Worm (Caenorhabditis elegans) whole organism, early embryonic: ENCODE data around the gene cutl-29.

Source experiments
- F13C5.2 ChIP-seq: sonication (generic microtip); optimal IDR thresholded peaks from 2 replicates; lab custom pipeline; 2017; ENCODE audit warnings: mild to moderate bottlenecking, missing genetic modification characterization, inconsistent platforms, missing compliant biosample characterization
- ama-1 ChIP-seq: fragments of 150-350 bp; optimal IDR thresholded peaks from 2 replicates; lab custom pipeline; 2014
- ceh-36 ChIP-seq: sonication (generic microtip); optimal IDR thresholded peaks from 2 replicates; lab custom pipeline; 2016; ENCODE audit warnings: missing genetic modification characterization, inconsistent platforms, missing compliant biosample characterization
- hmg-4 ChIP-seq: fragments of 200-800 bp; sonication (Bioruptor generic); optimal IDR thresholded peaks from 2 replicates; lab custom pipeline; 2018; ENCODE audit warnings: mild to moderate bottlenecking, missing genetic modification characterization, missing compliant biosample characterization
- hnd-1 ChIP-seq: sonication (generic microtip); optimal IDR thresholded peaks from 2 replicates; lab custom pipeline; 2016; ENCODE audit warnings: missing genetic modification characterization, missing compliant biosample characterization
- pes-1 ChIP-seq: fragments of 200-800 bp; sonication (Bioruptor generic); IDR thresholded peaks from 2 replicates; pipeline ENCODE4 v1.3.6; 2022; ENCODE audit warnings: missing genetic modification reagents, missing genetic modification characterization, missing compliant biosample characterization

ce11 chrX:8268083-8268482, 2.7 kb downstream of the cutl-29 start:
- TF ChIP-seq ama-1 (lab: Kevin White, UChicago) (no peak), pes-1 (GFP tag; lab: Robert Waterston, UW) (no peak), F13C5.2 (tag; lab: Kevin White, UChicago) (no peak), hmg-4 (GFP tag; lab: Kevin White, UChicago) (no peak), hnd-1 (tag; lab: Kevin White, UChicago) (no peak), ceh-36 (tag; lab: Kevin White, UChicago) (no peak)
